Fruit fly (Drosophila melanogaster) whole organism, embryonic: ENCODE data around the gene Hou.

Experiments
- Blimp-1 ChIP-seq: fragments of 200-800 bp; sonication (Bioruptor generic); optimal IDR thresholded peaks from 3 replicates; lab custom pipeline; 2018; ENCODE audit warnings: missing biosample characterization, missing genetic modification characterization, mild to moderate bottlenecking, moderate library complexity, missing genetic modification reagents
- BtbVII ChIP-seq: fragments of 200-800 bp; sonication (Bioruptor generic); optimal IDR thresholded peaks from 3 replicates; lab custom pipeline; 2017; ENCODE audit warnings: missing biosample characterization, mild to moderate bottlenecking, missing genetic modification characterization
- CG10366 ChIP-seq: fragments of 200-800 bp; sonication (Bioruptor generic); IDR thresholded peaks from 2 replicates; pipeline ENCODE4 v1.3.6; 2022; ENCODE audit warnings: missing biosample characterization, missing genetic modification characterization
- CG11093 ChIP-seq: fragments of 200-800 bp; sonication (Bioruptor generic); IDR thresholded peaks from 3 replicates; pipeline ENCODE4 v1.3.6; 2022; ENCODE audit warnings: missing biosample characterization, missing genetic modification characterization
- CG12769 ChIP-seq: fragments of 200-800 bp; sonication (Bioruptor generic); optimal IDR thresholded peaks from 2 replicates; lab custom pipeline; 2019; ENCODE audit warnings: missing biosample characterization, mild to moderate bottlenecking, missing genetic modification characterization, moderate library complexity
- CG17328 ChIP-seq: fragments of 200-800 bp; sonication (Bioruptor generic); IDR thresholded peaks from 2 replicates; pipeline ENCODE4 v1.3.6; 2022; ENCODE audit warnings: missing biosample characterization, missing genetic modification characterization
- CG1832 ChIP-seq: fragments of 200-800 bp; sonication (Bioruptor generic); optimal IDR thresholded peaks from 2 replicates; lab custom pipeline; 2017; ENCODE audit warnings: missing biosample characterization, mild to moderate bottlenecking, missing genetic modification characterization, inconsistent platforms
- CG3065 ChIP-seq: fragments of 200-800 bp; sonication (Bioruptor generic); optimal IDR thresholded peaks from 2 replicates; lab custom pipeline; 2016; ENCODE audit warnings: missing biosample characterization, missing genetic modification characterization
- CG3995 ChIP-seq: fragments of 200-800 bp; sonication (Bioruptor generic); optimal IDR thresholded peaks from 3 replicates; lab custom pipeline; 2016; ENCODE audit warnings: missing biosample characterization, missing genetic modification characterization
- CG4730 ChIP-seq: fragments of 200-800 bp; sonication (Bioruptor generic); IDR thresholded peaks from 2 replicates; pipeline ENCODE4 v1.3.6; 2022; ENCODE audit warnings: missing biosample characterization, missing genetic modification characterization
- CG4854 ChIP-seq: fragments of 200-800 bp; sonication (Bioruptor generic); optimal IDR thresholded peaks from 2 replicates; lab custom pipeline; 2016; ENCODE audit warnings: missing biosample characterization, missing genetic modification characterization, inconsistent platforms
- CG5953 ChIP-seq: fragments of 200-800 bp; sonication (Bioruptor generic); IDR thresholded peaks from 2 replicates; pipeline ENCODE4 v1.3.6; 2022; ENCODE audit warnings: missing biosample characterization, missing genetic modification characterization
- CG7271 ChIP-seq: fragments of 200-800 bp; sonication (Bioruptor generic); optimal IDR thresholded peaks from 2 replicates; lab custom pipeline; 2018; ENCODE audit warnings: missing biosample characterization, mild to moderate bottlenecking, missing genetic modification characterization, moderate library complexity
- CG7786 ChIP-seq: fragments of 200-800 bp; sonication (Bioruptor generic); optimal IDR thresholded peaks from 2 replicates; lab custom pipeline; 2016; ENCODE audit warnings: missing biosample characterization, missing genetic modification characterization
- CG9609 ChIP-seq: fragments of 200-800 bp; sonication (Bioruptor generic); optimal IDR thresholded peaks from 3 replicates; lab custom pipeline; 2016; ENCODE audit warnings: missing biosample characterization, missing genetic modification characterization
- CG9817 ChIP-seq: fragments of 200-800 bp; sonication (Bioruptor generic); optimal IDR thresholded peaks from 2 replicates; lab custom pipeline; 2018; ENCODE audit warnings: missing biosample characterization, mild to moderate bottlenecking, missing genetic modification characterization, moderate library complexity
- CoRest ChIP-seq: fragments of 200-800 bp; sonication (Bioruptor generic); optimal IDR thresholded peaks from 3 replicates; lab custom pipeline; 2018; ENCODE audit warnings: missing biosample characterization, mild to moderate bottlenecking, missing genetic modification characterization, moderate library complexity
- Doc3 ChIP-seq: fragments of 200-800 bp; sonication (Bioruptor generic); IDR thresholded peaks from 3 replicates; pipeline ENCODE4 v1.3.6; 2022; ENCODE audit warnings: missing biosample characterization, missing genetic modification characterization; ENCODE audit not compliant: partially characterized antibody
- HLH4C ChIP-seq: fragments of 200-800 bp; sonication (Bioruptor generic); IDR thresholded peaks from 3 replicates; pipeline ENCODE4 v1.3.6; 2022; ENCODE audit warnings: missing biosample characterization, missing genetic modification characterization; ENCODE audit not compliant: partially characterized antibody
- HLH54F ChIP-seq: fragments of 200-800 bp; sonication (Bioruptor generic); optimal IDR thresholded peaks from 3 replicates; lab custom pipeline; 2016; ENCODE audit warnings: missing biosample characterization, missing genetic modification characterization
- Hr78 ChIP-seq, 2 experiments: fragments of 200-800 bp in 1 of 2; fragments of >200 bp in 1 of 2; sonication (Bioruptor generic) in 1 of 2; optimal IDR thresholded peaks; 2 replicates each; lab custom pipeline; 2017 to 2019; ENCODE audit warnings: missing biosample characterization in 2 of 2, missing genetic modification characterization in 2 of 2, mild to moderate bottlenecking in 1 of 2, moderate library complexity in 1 of 2
- Mad ChIP-seq: fragments of 200-800 bp; sonication (Bioruptor generic); optimal IDR thresholded peaks from 2 replicates; lab custom pipeline; 2016; ENCODE audit warnings: missing biosample characterization, missing genetic modification characterization
- Optix ChIP-seq: fragments of 200-800 bp; sonication (Bioruptor generic); IDR thresholded peaks from 3 replicates; pipeline ENCODE4 v1.3.6; 2022; ENCODE audit warnings: missing biosample characterization, missing genetic modification characterization
- Pdp1 ChIP-seq, 2 experiments: fragments of 200-800 bp; sonication (Bioruptor generic); optimal IDR thresholded peaks; 3 replicates each; lab custom pipeline; 2016; ENCODE audit warnings: missing biosample characterization in 2 of 2, missing genetic modification characterization in 2 of 2, mild to moderate bottlenecking in 1 of 2, moderate library complexity in 1 of 2
- Sry-δ ChIP-seq: fragments of 200-800 bp; sonication (Bioruptor generic); optimal IDR thresholded peaks from 2 replicates; lab custom pipeline; 2016; ENCODE audit warnings: missing biosample characterization, missing genetic modification characterization
- Ssrp ChIP-seq: fragments of 200-800 bp; sonication (Bioruptor generic); optimal IDR thresholded peaks from 2 replicates; lab custom pipeline; 2018; ENCODE audit warnings: missing biosample characterization, mild to moderate bottlenecking, missing genetic modification characterization, moderate library complexity
- Taf1 ChIP-seq: fragments of 200-800 bp; sonication (Bioruptor generic); IDR thresholded peaks from 2 replicates; pipeline ENCODE4 v1.3.6; 2022; ENCODE audit warnings: missing biosample characterization, missing genetic modification characterization
- ato ChIP-seq: fragments of 200-800 bp; sonication (Bioruptor generic); IDR thresholded peaks from 2 replicates; pipeline ENCODE4 v1.3.6; 2022; ENCODE audit warnings: missing biosample characterization, missing genetic modification characterization; ENCODE audit not compliant: partially characterized antibody
- bcd ChIP-seq: fragments of 200-800 bp; sonication (Bioruptor generic); optimal IDR thresholded peaks from 2 replicates; lab custom pipeline; 2017; ENCODE audit warnings: missing biosample characterization, mild to moderate bottlenecking, missing genetic modification characterization
- chm ChIP-seq: fragments of 200-800 bp; sonication (Bioruptor generic); IDR thresholded peaks from 2 replicates; pipeline ENCODE4 v1.3.6; 2022; ENCODE audit warnings: missing biosample characterization, missing genetic modification characterization
- ci ChIP-seq: fragments of 200-800 bp; sonication (Bioruptor generic); IDR thresholded peaks from 3 replicates; pipeline ENCODE4 v1.3.6; 2022; ENCODE audit warnings: missing biosample characterization, missing genetic modification characterization
- crc ChIP-seq: fragments of 200-800 bp; sonication (Bioruptor generic); optimal IDR thresholded peaks from 2 replicates; lab custom pipeline; 2016; ENCODE audit warnings: missing biosample characterization, missing genetic modification characterization
- dm ChIP-seq: fragments of 200-800 bp; sonication (Bioruptor generic); optimal IDR thresholded peaks from 3 replicates; lab custom pipeline; 2016; ENCODE audit warnings: missing biosample characterization, missing genetic modification characterization
- emc ChIP-seq: fragments of 200-800 bp; sonication (Bioruptor generic); optimal IDR thresholded peaks from 2 replicates; lab custom pipeline; 2016; ENCODE audit warnings: missing biosample characterization, missing genetic modification characterization
- ewg ChIP-seq: fragments of 200-800 bp; sonication (Bioruptor generic); optimal IDR thresholded peaks from 3 replicates; lab custom pipeline; 2017; ENCODE audit warnings: mild to moderate bottlenecking, missing biosample characterization, missing genetic modification reagents, missing genetic modification characterization
- exex ChIP-seq: fragments of 200-800 bp; sonication (Bioruptor generic); optimal IDR thresholded peaks from 4 replicates; lab custom pipeline; 2018; ENCODE audit warnings: missing biosample characterization, mild to moderate bottlenecking, missing genetic modification characterization, moderate library complexity
- inv ChIP-seq: fragments of 200-800 bp; sonication (Bioruptor generic); IDR thresholded peaks from 2 replicates; pipeline ENCODE4 v1.3.6; 2022; ENCODE audit warnings: missing biosample characterization, missing genetic modification characterization; ENCODE audit not compliant: partially characterized antibody
- lab ChIP-seq: fragments of 200-800 bp; sonication (Bioruptor generic); optimal IDR thresholded peaks from 3 replicates; lab custom pipeline; 2017; ENCODE audit warnings: missing biosample characterization, missing genetic modification characterization, mild to moderate bottlenecking, moderate library complexity, missing genetic modification reagents
- lbe ChIP-seq: fragments of 200-800 bp; sonication (Bioruptor generic); optimal IDR thresholded peaks from 2 replicates; lab custom pipeline; 2016; ENCODE audit warnings: missing biosample characterization, mild to moderate bottlenecking, missing genetic modification characterization
- maf-S ChIP-seq: fragments of 200-800 bp; sonication (Bioruptor generic); optimal IDR thresholded peaks from 2 replicates; lab custom pipeline; 2016; ENCODE audit warnings: missing biosample characterization, missing genetic modification characterization
- nerfin-1 ChIP-seq: fragments of 200-800 bp; sonication (Bioruptor generic); optimal IDR thresholded peaks from 3 replicates; lab custom pipeline; 2019; ENCODE audit warnings: missing biosample characterization, mild to moderate bottlenecking, missing genetic modification characterization, moderate library complexity
- pho ChIP-seq: fragments of 200-800 bp; sonication (Bioruptor generic); optimal IDR thresholded peaks from 2 replicates; lab custom pipeline; 2016; ENCODE audit warnings: missing biosample characterization, missing genetic modification characterization
- pita ChIP-seq: fragments of 200-800 bp; sonication (Bioruptor generic); optimal IDR thresholded peaks from 2 replicates; lab custom pipeline; 2017; ENCODE audit warnings: missing biosample characterization, mild to moderate bottlenecking, missing genetic modification characterization
- ro ChIP-seq: fragments of 200-800 bp; sonication (Bioruptor generic); IDR thresholded peaks from 2 replicates; pipeline ENCODE4 v1.3.6; 2022; ENCODE audit warnings: missing biosample characterization, missing genetic modification characterization
- slp2 ChIP-seq: fragments of 200-800 bp; sonication (Bioruptor generic); optimal IDR thresholded peaks from 2 replicates; lab custom pipeline; 2016; ENCODE audit warnings: missing biosample characterization, missing genetic modification characterization
- sna ChIP-seq: fragments of 200-800 bp; sonication (Bioruptor generic); IDR thresholded peaks from 2 replicates; pipeline ENCODE4 v1.3.6; 2022; ENCODE audit warnings: missing biosample characterization, missing genetic modification characterization; ENCODE audit not compliant: partially characterized antibody
- stwl ChIP-seq: fragments of 200-800 bp; sonication (Bioruptor generic); optimal IDR thresholded peaks from 3 replicates; lab custom pipeline; 2018; ENCODE audit warnings: missing biosample characterization, mild to moderate bottlenecking, missing genetic modification characterization, moderate library complexity
- sug ChIP-seq: fragments of 200-800 bp; optimal IDR thresholded peaks from 2 replicates; lab custom pipeline; 2019; ENCODE audit warnings: missing biosample characterization, mild to moderate bottlenecking, missing genetic modification characterization, moderate library complexity
- tap ChIP-seq: fragments of 200-800 bp; optimal IDR thresholded peaks from 3 replicates; lab custom pipeline; 2019; ENCODE audit warnings: missing biosample characterization, mild to moderate bottlenecking, missing genetic modification characterization, moderate library complexity

Gene Hou

DNA sequence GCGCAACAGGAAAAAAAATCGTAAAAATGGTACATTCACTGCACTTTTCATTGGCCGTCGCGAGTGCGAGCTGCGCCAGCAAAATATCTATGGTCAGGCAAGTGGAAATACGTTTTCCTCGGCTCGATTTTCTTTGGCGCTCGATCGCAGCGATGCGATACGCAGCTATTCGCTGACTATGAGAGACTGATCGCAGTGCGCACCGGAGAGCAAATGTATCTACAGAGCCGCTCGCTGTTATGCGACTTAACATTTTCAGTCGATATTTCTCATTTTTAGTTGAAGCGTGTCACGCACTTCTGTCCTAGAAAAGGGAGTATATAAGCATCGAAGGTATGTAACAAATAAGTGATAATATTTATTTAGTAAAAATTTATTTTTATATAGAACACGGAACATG is 15.5 kb downstream of the Hou start, which contains the start of gene wgn (continued):
- TF ChIP-seq CG12769 (tag; lab: Kevin White, UChicago): no peak
- no peak for TF ChIP-seq pho (GFP tag; lab: Kevin White, UChicago)
- peak; percentile 43; the same call in 1 of the 2 replicates for TF ChIP-seq inv
- no peak for TF ChIP-seq CG9817
- TF ChIP-seq lab (GFP tag; lab: Kevin White, UChicago): peak; percentile 36
- TF ChIP-seq HLH4C (GFP tag; lab: Robert Waterston, UW): peak; percentile 74; the same call in 2 of the 3 replicates
- TF ChIP-seq Hr78 (GFP tag; optimal IDR thresholded peaks at IDR 0.05; lab: Kevin White, UChicago): no peak
- TF ChIP-seq emc: no peak
- TF ChIP-seq CG1832 (GFP tag; lab: Kevin White, UChicago): no peak
- TF ChIP-seq CG9609 (GFP tag; lab: Kevin White, UChicago): no peak
- no peak for TF ChIP-seq HLH54F (GFP tag; lab: Kevin White, UChicago)
- TF ChIP-seq exex (tag; lab: Kevin White, UChicago): no peak
- peak; percentile 0 for TF ChIP-seq BtbVII
- TF ChIP-seq maf-S: no peak
- no peak for TF ChIP-seq CG7786 (GFP tag; lab: Kevin White, UChicago)
- TF ChIP-seq Optix (GFP tag; lab: Robert Waterston, UW): no peak
- peak; percentile 58; the same call in 2 of the 3 replicates for TF ChIP-seq ci
- TF ChIP-seq CG7271 (tag; lab: Kevin White, UChicago): no peak
- TF ChIP-seq chm (GFP tag; lab: Robert Waterston, UW): peak; percentile 83
- TF ChIP-seq CG3065 (GFP tag; lab: Kevin White, UChicago): no peak
- no peak for TF ChIP-seq dm
- TF ChIP-seq Mad (GFP tag; lab: Kevin White, UChicago): no peak
- no peak for TF ChIP-seq bcd (GFP tag; lab: Kevin White, UChicago)
- no peak for TF ChIP-seq pita (GFP tag; lab: Kevin White, UChicago)
- no peak for TF ChIP-seq CG11093 (GFP tag; lab: Robert Waterston, UW)
- TF ChIP-seq Ssrp (tag; lab: Kevin White, UChicago): no peak
- TF ChIP-seq CG10366: no peak
- TF ChIP-seq CG3995: no peak
- no peak for TF ChIP-seq lbe (GFP tag; lab: Kevin White, UChicago)
- TF ChIP-seq CG4854: no peak
- no peak for TF ChIP-seq ro (GFP tag; lab: Robert Waterston, UW)
- no peak for TF ChIP-seq ewg (GFP tag; lab: Kevin White, UChicago)
- no peak for TF ChIP-seq CoRest (tag; lab: Kevin White, UChicago)
- peak; percentile 95 for TF ChIP-seq Doc3
- TF ChIP-seq sna (GFP tag; lab: Robert Waterston, UW): peak; percentile 91
- peak; percentile 13; the same call in 1 of the 2 replicates for TF ChIP-seq ato (GFP tag; lab: Robert Waterston, UW)
- no peak for TF ChIP-seq CG17328

DNA sequence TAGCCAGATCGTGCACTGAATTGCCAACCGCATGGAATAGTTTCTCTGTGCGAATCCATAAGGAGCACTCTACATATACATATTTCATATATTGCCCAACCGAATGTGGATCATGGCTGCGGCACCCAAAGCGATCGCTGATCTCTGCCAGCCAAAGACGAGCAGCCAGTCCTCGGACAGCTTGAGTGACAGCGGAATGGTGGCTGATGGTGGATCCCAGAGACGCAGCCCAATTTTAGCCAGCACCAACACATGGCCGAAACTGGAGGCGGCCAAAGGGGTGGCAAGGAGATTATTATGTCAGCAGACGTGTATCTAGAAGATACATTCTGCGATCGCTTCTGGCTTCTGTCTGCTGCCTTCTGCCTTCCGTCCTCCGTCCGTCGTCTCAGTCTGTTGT is 19.3 kb downstream of the Hou start:
- TF ChIP-seq Sry-δ: no peak
- TF ChIP-seq stwl: no peak
- no peak for TF ChIP-seq slp2
- TF ChIP-seq Pdp1 (GFP tag; optimal IDR thresholded peaks at IDR 0.05; lab: Kevin White, UChicago): peak in 1 of 2 experiments; percentile 58
- no peak for TF ChIP-seq Taf1
- TF ChIP-seq CG12769 (tag; lab: Kevin White, UChicago): peak; percentile 63
- no peak for TF ChIP-seq tap (tag; lab: Kevin White, UChicago)
- no peak for TF ChIP-seq nerfin-1 (tag; lab: Kevin White, UChicago)
- no peak for TF ChIP-seq crc
- TF ChIP-seq CG5953 (GFP tag; lab: Robert Waterston, UW): no peak
- TF ChIP-seq ci: no peak
- no peak for TF ChIP-seq sug (tag; lab: Kevin White, UChicago)
- no peak for TF ChIP-seq Blimp-1 (GFP tag; lab: Kevin White, UChicago)
- no peak for TF ChIP-seq CG4730
